Worm (Caenorhabditis elegans) whole organism, L4 larva: ENCODE data around the gene fkh-4.

Experiments used
- D1046.2 ChIP-seq: fragments of 200-800 bp; sonication (Bioruptor generic); IDR thresholded peaks from 2 replicates; pipeline ENCODE4 v1.3.6; 2022; ENCODE audit warnings: missing genetic modification characterization, missing compliant biosample characterization
- F10B5.3 ChIP-seq: sonication (generic microtip); optimal IDR thresholded peaks from 2 replicates; lab custom pipeline; 2016; ENCODE audit warnings: mild to moderate bottlenecking, missing genetic modification characterization, missing compliant biosample characterization
- F26F4.8 ChIP-seq: fragments of 200-800 bp; sonication (Bioruptor generic); conservative IDR thresholded peaks from 2 replicates; pipeline ENCODE4 v1.3.6; 2022; ENCODE audit warnings: missing genetic modification characterization, missing compliant biosample characterization
- F37D6.2 ChIP-seq: sonication (generic microtip); optimal IDR thresholded peaks from 2 replicates; lab custom pipeline; 2016; ENCODE audit warnings: mild to moderate bottlenecking, missing genetic modification characterization, missing compliant biosample characterization
- F44E2.7 ChIP-seq: fragments of 200-800 bp; sonication (Bioruptor generic); IDR thresholded peaks from 2 replicates; pipeline ENCODE4 v2.1.2; 2022; ENCODE audit warnings: missing genetic modification characterization, missing compliant biosample characterization
- F49E8.2 ChIP-seq: sonication (generic microtip); optimal IDR thresholded peaks from 2 replicates; lab custom pipeline; 2016; ENCODE audit warnings: missing compliant biosample characterization, mild to moderate bottlenecking, missing genetic modification characterization, borderline replicate concordance
- T26A8.4 ChIP-seq: fragments of 200-800 bp; sonication (Bioruptor generic); IDR thresholded peaks from 2 replicates; pipeline ENCODE4 v1.3.6; 2022; ENCODE audit warnings: missing genetic modification characterization, missing compliant biosample characterization
- Y48G9A.11 ChIP-seq: fragments of 200-800 bp; sonication (Bioruptor generic); IDR thresholded peaks from 2 replicates; pipeline ENCODE4 v1.3.6; 2022; ENCODE audit warnings: missing genetic modification reagents, missing genetic modification characterization, missing compliant biosample characterization
- Y75B8A.6 ChIP-seq: fragments of 200-800 bp; sonication (Bioruptor generic); IDR thresholded peaks from 2 replicates; pipeline ENCODE4 v1.3.6; 2022; ENCODE audit warnings: missing genetic modification reagents, missing genetic modification characterization, missing compliant biosample characterization
- aly-2 ChIP-seq: sonication (generic microtip); optimal IDR thresholded peaks from 2 replicates; lab custom pipeline; 2018; ENCODE audit warnings: missing biosample characterization, missing genetic modification characterization
- arid-1 ChIP-seq: fragments of 200-800 bp; sonication (Bioruptor generic); conservative IDR thresholded peaks from 2 replicates; pipeline ENCODE4 v1.3.6; 2022; ENCODE audit warnings: missing genetic modification reagents, missing genetic modification characterization, missing compliant biosample characterization
- ceh-20 ChIP-seq: fragments of 200-800 bp; sonication (Bioruptor generic); IDR thresholded peaks from 2 replicates; pipeline ENCODE4 v1.3.6; 2022; ENCODE audit warnings: missing genetic modification reagents, missing genetic modification characterization, missing compliant biosample characterization
- ceh-28 ChIP-seq: fragments of 150-350 bp; optimal IDR thresholded peaks from 2 replicates; lab custom pipeline; 2014; ENCODE audit warnings: missing biosample characterization, missing genetic modification reagents, missing genetic modification characterization
- ceh-32 ChIP-seq: sonication (generic microtip); optimal IDR thresholded peaks from 2 replicates; lab custom pipeline; 2016; ENCODE audit warnings: mild to moderate bottlenecking, missing genetic modification characterization, missing compliant biosample characterization; ENCODE audit not compliant: poor library complexity
- ceh-44 ChIP-seq: fragments of 200-800 bp; sonication (Bioruptor generic); IDR thresholded peaks from 2 replicates; pipeline ENCODE4 v1.3.6; 2022; ENCODE audit warnings: missing genetic modification reagents, missing genetic modification characterization, missing compliant biosample characterization
- ctbp-1 ChIP-seq: fragments of 200-800 bp; sonication (Bioruptor generic); IDR thresholded peaks from 2 replicates; pipeline ENCODE4 v1.3.6; 2022; ENCODE audit warnings: missing genetic modification reagents, missing genetic modification characterization, missing compliant biosample characterization
- daf-12 ChIP-seq: fragments of 150-350 bp; optimal IDR thresholded peaks from 2 replicates; lab custom pipeline; 2014; ENCODE audit warnings: missing biosample characterization, missing genetic modification reagents, missing genetic modification characterization
- dmd-8 ChIP-seq: fragments of 200-800 bp; sonication (Bioruptor generic); IDR thresholded peaks from 2 replicates; pipeline ENCODE4 v1.3.6; 2022; ENCODE audit warnings: missing genetic modification characterization, missing compliant biosample characterization
- duxl-1 ChIP-seq: sonication (generic microtip); optimal IDR thresholded peaks from 2 replicates; lab custom pipeline; 2016; ENCODE audit warnings: mild to moderate bottlenecking, missing genetic modification characterization, moderate library complexity, missing compliant biosample characterization; ENCODE audit not compliant: poor library complexity
- egl-43 ChIP-seq: fragments of 200-800 bp; sonication (Bioruptor generic); IDR thresholded peaks from 2 replicates; pipeline ENCODE4 v1.3.6; 2022; ENCODE audit warnings: missing genetic modification reagents, missing genetic modification characterization, missing compliant biosample characterization
- fkh-10 ChIP-seq: fragments of 150-350 bp; optimal IDR thresholded peaks from 2 replicates; lab custom pipeline; 2014; ENCODE audit warnings: missing biosample characterization, missing genetic modification reagents, missing genetic modification characterization
- hlh-11 ChIP-seq: fragments of 200-800 bp; sonication (Bioruptor generic); optimal IDR thresholded peaks from 2 replicates; lab custom pipeline; 2018; ENCODE audit warnings: mild to moderate bottlenecking, missing genetic modification characterization, missing compliant biosample characterization
- hmg-1.1 ChIP-seq: fragments of 200-800 bp; sonication (Bioruptor generic); IDR thresholded peaks from 2 replicates; pipeline ENCODE4 v1.3.6; 2022; ENCODE audit warnings: missing genetic modification reagents, missing genetic modification characterization, missing compliant biosample characterization
- lin-29 ChIP-seq: fragments of 200-800 bp; sonication (Bioruptor generic); IDR thresholded peaks from 2 replicates; pipeline ENCODE4 v1.3.6; 2022; ENCODE audit warnings: missing genetic modification reagents, missing genetic modification characterization, missing compliant biosample characterization
- lin-39 ChIP-seq: fragments of 150-350 bp; optimal IDR thresholded peaks from 2 replicates; lab custom pipeline; 2014; ENCODE audit warnings: missing biosample characterization, missing genetic modification reagents, missing genetic modification characterization
- lir-3 ChIP-seq: sonication (generic microtip); optimal IDR thresholded peaks from 2 replicates; lab custom pipeline; 2016; ENCODE audit warnings: mild to moderate bottlenecking, missing genetic modification characterization, missing compliant biosample characterization
- madf-9 ChIP-seq: fragments of 200-800 bp; sonication (Bioruptor generic); conservative IDR thresholded peaks from 2 replicates; pipeline ENCODE4 v1.3.6; 2022; ENCODE audit warnings: missing genetic modification reagents, missing genetic modification characterization, missing compliant biosample characterization
- mdl-1 ChIP-seq, 2 experiments: fragments of 150-350 bp in 1 of 2; sonication (generic microtip) in 1 of 2; optimal IDR thresholded peaks; 2 replicates each; lab custom pipeline; 2014 to 2017; ENCODE audit warnings: missing biosample characterization in 2 of 2, missing genetic modification characterization in 2 of 2
- mes-2 ChIP-seq: sonication (generic microtip); optimal IDR thresholded peaks from 2 replicates; lab custom pipeline; 2016; ENCODE audit warnings: missing genotype, mild to moderate bottlenecking, missing genetic modification characterization, missing compliant biosample characterization; ENCODE audit not compliant: poor library complexity, severe bottlenecking
- nhr-11 ChIP-seq: fragments of 150-350 bp; optimal IDR thresholded peaks from 2 replicates; lab custom pipeline; 2014; ENCODE audit warnings: missing biosample characterization, missing genetic modification characterization
- nhr-111 ChIP-seq: fragments of 200-800 bp; sonication (Bioruptor generic); optimal IDR thresholded peaks from 2 replicates; lab custom pipeline; 2018; ENCODE audit warnings: mild to moderate bottlenecking, missing genetic modification characterization, missing compliant biosample characterization
- nhr-28 ChIP-seq: fragments of 150-350 bp; optimal IDR thresholded peaks from 2 replicates; lab custom pipeline; 2014; ENCODE audit warnings: missing biosample characterization, missing genetic modification characterization
- nhr-48 ChIP-seq: sonication (generic microtip); optimal IDR thresholded peaks from 2 replicates; lab custom pipeline; 2016; ENCODE audit warnings: mild to moderate bottlenecking, missing genetic modification characterization, missing compliant biosample characterization
- nhr-76 ChIP-seq: fragments of 150-350 bp; optimal IDR thresholded peaks from 2 replicates; lab custom pipeline; 2014; ENCODE audit warnings: missing biosample characterization, missing genetic modification characterization
- nhr-77 ChIP-seq: fragments of 150-350 bp; optimal IDR thresholded peaks from 2 replicates; lab custom pipeline; 2014; ENCODE audit warnings: missing biosample characterization, missing genetic modification characterization
- pha-4 ChIP-seq, 2 experiments: fragments of 150-350 bp in 1 of 2; fragments of 200-800 bp in 1 of 2; sonication (Bioruptor generic) in 1 of 2; IDR thresholded peaks in 1 of 2; optimal IDR thresholded peaks in 1 of 2; 2 replicates each; pipeline versions ENCODE4 v1.3.6 to Lab custom; 2014 to 2022; ENCODE audit warnings: missing genetic modification characterization in 2 of 2, missing genetic modification reagents in 2 of 2, missing biosample characterization in 1 of 2, missing compliant biosample characterization in 1 of 2
- php-3 ChIP-seq: fragments of 200-800 bp; sonication (Bioruptor generic); IDR thresholded peaks from 2 replicates; pipeline ENCODE4 v1.3.6; 2022; ENCODE audit warnings: missing genetic modification reagents, missing genetic modification characterization, missing compliant biosample characterization
- rbr-2 ChIP-seq: sonication (generic microtip); optimal IDR thresholded peaks from 2 replicates; lab custom pipeline; 2016; ENCODE audit warnings: missing genotype, missing genetic modification characterization, missing compliant biosample characterization
- saeg-2 ChIP-seq: fragments of 200-800 bp; sonication (Bioruptor generic); IDR thresholded peaks from 2 replicates; pipeline ENCODE4 v1.3.6; 2022; ENCODE audit warnings: missing genetic modification reagents, missing genetic modification characterization, missing compliant biosample characterization
- set-16 ChIP-seq: fragments of 200-800 bp; sonication (Bioruptor generic); IDR thresholded peaks from 2 replicates; pipeline ENCODE4 v1.3.6; 2022; ENCODE audit warnings: missing genetic modification reagents, missing genetic modification characterization, missing compliant biosample characterization
- spr-3 ChIP-seq: fragments of 200-800 bp; sonication (Bioruptor generic); optimal IDR thresholded peaks from 2 replicates; lab custom pipeline; 2018; ENCODE audit warnings: mild to moderate bottlenecking, missing genetic modification characterization, missing compliant biosample characterization
- tra-1 ChIP-seq: fragments of 200-800 bp; sonication (Bioruptor generic); IDR thresholded peaks from 2 replicates; pipeline ENCODE4 v1.3.6; 2022; ENCODE audit warnings: missing genetic modification reagents, missing genetic modification characterization, missing compliant biosample characterization
- unc-130 ChIP-seq: sonication (generic microtip); optimal IDR thresholded peaks from 2 replicates; lab custom pipeline; 2016; ENCODE audit warnings: missing genetic modification reagents, missing genetic modification characterization, missing compliant biosample characterization
- unc-39 ChIP-seq: sonication (generic microtip); optimal IDR thresholded peaks from 2 replicates; lab custom pipeline; 2017; ENCODE audit warnings: missing biosample characterization, missing genetic modification characterization
- unc-62 ChIP-seq, 3 experiments: fragments of 150-350 bp in 1 of 3; sonication (generic microtip); optimal IDR thresholded peaks in 2 of 3; peaks in 1 of 3; 1 replicate in 1 of 3; 2 replicates in 2 of 3; lab custom pipeline; 2014 to 2017; ENCODE audit warnings: missing biosample characterization in 3 of 3, missing genetic modification characterization in 3 of 3, missing genetic modification reagents in 3 of 3, missing genotype in 1 of 3
- zag-1 ChIP-seq: fragments of 150-350 bp; optimal IDR thresholded peaks from 2 replicates; lab custom pipeline; 2014; ENCODE audit warnings: missing biosample characterization, missing genetic modification characterization
- zfp-2 ChIP-seq: sonication (generic microtip); optimal IDR thresholded peaks from 2 replicates; lab custom pipeline; 2016; ENCODE audit warnings: mild to moderate bottlenecking, missing genetic modification characterization, missing compliant biosample characterization
- zfp-3 ChIP-seq: fragments of 200-800 bp; sonication (Bioruptor generic); conservative IDR thresholded peaks from 2 replicates; pipeline ENCODE4 v1.3.6; 2022; ENCODE audit warnings: missing genetic modification reagents, missing genetic modification characterization, missing compliant biosample characterization
- zip-11 ChIP-seq: fragments of 200-800 bp; sonication (Bioruptor generic); IDR thresholded peaks from 2 replicates; pipeline ENCODE4 v1.3.6; 2022; ENCODE audit warnings: missing genetic modification characterization, missing compliant biosample characterization
- ztf-7 ChIP-seq: fragments of 150-350 bp; optimal IDR thresholded peaks from 2 replicates; lab custom pipeline; 2014; ENCODE audit warnings: missing biosample characterization, missing genetic modification characterization

The fkh-4 gene

DNA sequence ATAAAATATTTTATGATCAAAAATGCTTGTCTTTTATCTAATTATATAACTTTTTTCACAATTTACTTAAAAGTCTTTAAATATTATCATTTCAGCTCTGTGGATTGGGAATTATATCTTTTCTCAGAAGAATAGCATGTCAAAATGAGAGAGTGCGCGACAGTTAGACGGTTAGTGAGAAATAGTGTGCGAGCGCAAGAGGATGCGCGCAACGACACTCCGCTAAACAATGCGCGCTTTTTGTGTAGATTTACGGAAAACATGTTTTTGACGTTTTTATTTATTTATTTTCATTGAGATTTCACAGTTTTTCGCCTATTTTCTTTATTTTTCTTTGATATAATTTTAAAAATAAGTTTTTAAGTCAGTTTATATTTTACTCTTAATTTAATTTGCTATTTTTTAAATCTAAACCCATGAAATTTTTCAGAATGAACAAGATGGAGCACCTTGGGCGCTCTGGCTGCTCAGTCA, 32.1 kb downstream of the fkh-4 start, which contains the start of gene F02C12.3 (continued):
- TF ChIP-seq aly-2 (no peak), zfp-3 (GFP tag; lab: Robert Waterston, UW) (no peak), unc-39 (tag; lab: Kevin White, UChicago) (no peak), zfp-2 (tag; lab: Kevin White, UChicago) (no peak), saeg-2 (GFP tag; lab: Robert Waterston, UW) (no peak), D1046.2 (GFP tag; lab: Robert Waterston, UW) (no peak), zip-11 (GFP tag; lab: Robert Waterston, UW) (no peak), F26F4.8 (GFP tag; lab: Robert Waterston, UW) (no peak), hlh-11 (peak; percentile 73), nhr-77 (no peak), T26A8.4 (GFP tag; lab: Robert Waterston, UW) (no peak; the same call in 1 of the 2 replicates), nhr-11 (peak; percentile 20), fkh-10 (GFP tag; lab: Kevin White, UChicago) (peak; percentile 2), dmd-8 (GFP tag; lab: Robert Waterston, UW) (no peak), spr-3 (GFP tag; lab: Kevin White, UChicago) (no peak), F49E8.2 (tag; lab: Kevin White, UChicago) (no peak), zag-1 (tag; lab: Kevin White, UChicago) (no peak), Y48G9A.11 (GFP tag; lab: Robert Waterston, UW) (no peak), nhr-111 (GFP tag; lab: Kevin White, UChicago) (no peak), hmg-1.1 (GFP tag; lab: Robert Waterston, UW) (peak; percentile 77), daf-12 (no peak), unc-62 (GFP tag; optimal IDR thresholded peaks at IDR 0.05 in 1 of 2; lab: Kevin White, UChicago) (no peak), unc-62 (tag; optimal IDR thresholded peaks at IDR 0.05; lab: Kevin White, UChicago) (no peak), ztf-7 (tag; lab: Kevin White, UChicago) (peak; percentile 20), F44E2.7 (GFP tag; lab: Robert Waterston, UW) (no peak), lin-29 (GFP tag; lab: Robert Waterston, UW) (no peak), ceh-44 (no peak), pha-4 (GFP tag; IDR thresholded peaks at IDR 0.05; lab: Robert Waterston, UW) (peak; percentile 56; the same call in 1 of the 2 replicates), pha-4 (tag; optimal IDR thresholded peaks at IDR 0.05; lab: Kevin White, UChicago) (no peak), F37D6.2 (tag; lab: Kevin White, UChicago) (peak; percentile 32), duxl-1 (tag; lab: Kevin White, UChicago) (peak; percentile 22), F10B5.3 (tag; lab: Kevin White, UChicago) (no peak), ceh-28 (tag; lab: Kevin White, UChicago) (no peak), nhr-28 (tag; lab: Kevin White, UChicago) (peak; percentile 55), ceh-20 (GFP tag; lab: Robert Waterston, UW) (no peak), nhr-48 (tag; lab: Kevin White, UChicago) (peak; percentile 52), nhr-76 (tag; lab: Kevin White, UChicago) (no peak), ctbp-1 (GFP tag; lab: Robert Waterston, UW) (0 out of 2 replicates have a peak, but pooled peaks have one; percentile 35), lin-39 (tag; lab: Kevin White, UChicago) (no peak), tra-1 (GFP tag; lab: Robert Waterston, UW) (no peak), lir-3 (no peak), egl-43 (GFP tag; lab: Robert Waterston, UW) (no peak), php-3 (GFP tag; lab: Robert Waterston, UW) (no peak), set-16 (GFP tag; lab: Robert Waterston, UW) (no peak), unc-130 (GFP tag; lab: Kevin White, UChicago) (no peak), arid-1 (GFP tag; lab: Robert Waterston, UW) (no peak), mdl-1 (tag; optimal IDR thresholded peaks at IDR 0.05; lab: Kevin White, UChicago) (peak in 1 of 2 experiments; percentile 16), Y75B8A.6 (GFP tag; lab: Robert Waterston, UW) (no peak), ceh-32 (no peak), madf-9 (no peak), rbr-2 (tag; lab: Kevin White, UChicago) (peak; percentile 57), mes-2 (tag; lab: Kevin White, UChicago) (peak; percentile 82)
